Worm (Caenorhabditis elegans) whole organism, L3 larva: ENCODE measurements around the gene C24F3.2.

Source experiments
- ceh-9 ChIP-seq: sonication (generic microtip); optimal IDR thresholded peaks from 2 replicates; lab custom pipeline; 2018; ENCODE audit warnings: missing biosample characterization, missing genetic modification characterization
- egl-5 ChIP-seq: fragments of 150-350 bp; optimal IDR thresholded peaks from 2 replicates; lab custom pipeline; 2017; ENCODE audit warnings: missing biosample characterization, missing genetic modification reagents, missing genetic modification characterization, inconsistent platforms
- elt-2 ChIP-seq: sonication (generic microtip); optimal IDR thresholded peaks from 2 replicates; lab custom pipeline; 2016; ENCODE audit warnings: missing genetic modification reagents, mild to moderate bottlenecking, missing genetic modification characterization, missing compliant biosample characterization
- fkh-2 ChIP-seq: fragments of 150-350 bp; optimal IDR thresholded peaks from 2 replicates; lab custom pipeline; 2014; ENCODE audit warnings: missing biosample characterization, missing genetic modification reagents, missing genetic modification characterization
- fos-1 ChIP-seq: fragments of 150-350 bp; optimal IDR thresholded peaks from 2 replicates; lab custom pipeline; 2014; ENCODE audit warnings: missing biosample characterization, missing genetic modification characterization
- nhr-11 ChIP-seq: fragments of 150-350 bp; optimal IDR thresholded peaks from 2 replicates; lab custom pipeline; 2014; ENCODE audit warnings: missing biosample characterization, missing genetic modification characterization
- nhr-67 ChIP-seq: fragments of 150-350 bp; optimal IDR thresholded peaks from 2 replicates; lab custom pipeline; 2014; ENCODE audit warnings: missing biosample characterization, missing genetic modification characterization
- pha-4 ChIP-seq: fragments of 150-350 bp; optimal IDR thresholded peaks from 2 replicates; lab custom pipeline; 2014; ENCODE audit warnings: missing biosample characterization, missing genetic modification reagents, missing genetic modification characterization
- pqm-1 ChIP-seq: fragments of 150-350 bp; optimal IDR thresholded peaks from 2 replicates; lab custom pipeline; 2017; ENCODE audit warnings: missing biosample characterization, missing genetic modification characterization, inconsistent platforms

Gene C24F3.2

DNA sequence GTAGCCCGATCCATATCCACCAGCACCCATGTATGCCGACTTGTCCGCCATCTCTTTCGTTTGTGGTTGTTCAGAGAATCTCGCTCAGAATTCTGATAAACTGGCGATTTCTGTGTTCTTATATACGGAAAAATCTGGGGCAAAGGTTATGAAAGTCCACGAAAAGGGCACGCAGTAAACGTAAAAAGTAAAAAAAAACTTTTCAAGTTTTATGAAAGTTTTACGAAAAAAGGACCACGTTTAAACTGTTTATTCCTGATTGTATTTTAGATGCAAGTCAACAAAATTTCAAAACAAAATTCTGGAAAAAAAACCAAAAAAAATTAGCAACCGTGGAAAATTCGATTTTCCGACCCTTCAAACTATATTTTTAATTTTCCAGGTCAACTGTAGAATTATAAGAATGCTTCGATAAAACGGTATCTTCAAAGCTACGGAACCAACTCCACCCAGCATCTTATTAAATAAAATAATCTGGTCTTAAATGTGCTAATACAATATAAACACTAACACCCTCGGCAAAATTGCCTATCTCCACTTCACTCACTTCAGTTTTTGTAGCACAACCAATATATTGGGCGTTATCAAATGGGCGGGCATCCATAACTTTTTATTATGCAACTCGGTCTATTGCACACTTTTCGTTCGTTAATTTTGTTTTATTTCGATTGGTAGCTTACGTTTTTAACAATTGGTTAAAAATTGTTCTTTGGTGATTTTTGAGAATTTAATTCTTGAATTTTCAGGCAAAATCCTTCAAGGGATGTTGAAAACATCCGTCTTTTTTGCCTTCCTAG lies 47.0 kb downstream of the C24F3.2 start, which contains the start of the genes nspd-7 and Y43C5A.2:
TSS of gene nspd-7 (minus strand) at position 51 of the 797 bp plus-strand sequence.
TSS of gene Y43C5A.2 (plus strand) at position 747 of the 797 bp plus-strand sequence.
- no peak for TF ChIP-seq fos-1 (tag; lab: Kevin White, UChicago)
- peak; percentile 69 for TF ChIP-seq elt-2
- TF ChIP-seq nhr-67 (tag; lab: Kevin White, UChicago) = no peak
- TF ChIP-seq fkh-2 (tag; lab: Kevin White, UChicago) = no peak
- TF ChIP-seq egl-5 (tag; lab: Kevin White, UChicago) = no peak
- no peak for TF ChIP-seq nhr-11 (tag; lab: Kevin White, UChicago)
- no peak for TF ChIP-seq ceh-9
- peak; percentile 22 for TF ChIP-seq pha-4
- peak; percentile 34 for TF ChIP-seq pqm-1 (tag; lab: Kevin White, UChicago)
